Fruit fly (Drosophila melanogaster) whole organism, embryonic: ENCODE data around the gene sti.

Experiments
- Abd-B ChIP-seq: fragments of 200-800 bp; sonication (Bioruptor generic); optimal IDR thresholded peaks from 2 replicates; lab custom pipeline; 2018; ENCODE audit warnings: missing biosample characterization, mild to moderate bottlenecking, missing genetic modification characterization, moderate library complexity
- Antp ChIP-seq: fragments of 200-800 bp; sonication (Bioruptor generic); optimal IDR thresholded peaks from 3 replicates; lab custom pipeline; 2016; ENCODE audit warnings: missing biosample characterization, missing genetic modification characterization
- Awh ChIP-seq: fragments of 200-800 bp; sonication (Bioruptor generic); IDR thresholded peaks from 2 replicates; pipeline ENCODE4, ENCODE4 v1.3.6; 2022; ENCODE audit warnings: missing biosample characterization, missing genetic modification characterization
- CG10147 ChIP-seq: fragments of 200-800 bp; sonication (Bioruptor generic); optimal IDR thresholded peaks from 2 replicates; lab custom pipeline; 2019; ENCODE audit warnings: missing biosample characterization, mild to moderate bottlenecking, missing genetic modification characterization, moderate library complexity
- CG11093 ChIP-seq: fragments of 200-800 bp; sonication (Bioruptor generic); IDR thresholded peaks from 3 replicates; pipeline ENCODE4 v1.3.6; 2022; ENCODE audit warnings: missing biosample characterization, missing genetic modification characterization
- CG13424 ChIP-seq: fragments of 200-800 bp; sonication (Bioruptor generic); optimal IDR thresholded peaks from 2 replicates; lab custom pipeline; 2019; ENCODE audit warnings: missing biosample characterization, mild to moderate bottlenecking, missing genetic modification characterization, moderate library complexity
- CG15073 ChIP-seq: fragments of 200-800 bp; sonication (Bioruptor generic); optimal IDR thresholded peaks from 2 replicates; lab custom pipeline; 2016; ENCODE audit warnings: missing biosample characterization, missing genetic modification characterization
- CG2712 ChIP-seq: fragments of 200-800 bp; optimal IDR thresholded peaks from 3 replicates; lab custom pipeline; 2019; ENCODE audit warnings: missing biosample characterization, mild to moderate bottlenecking, missing genetic modification characterization, moderate library complexity
- CG2875 ChIP-seq: fragments of 200-800 bp; sonication (Bioruptor generic); optimal IDR thresholded peaks from 2 replicates; lab custom pipeline; 2017; ENCODE audit warnings: missing biosample characterization, mild to moderate bottlenecking, missing genetic modification characterization, missing genetic modification reagents
- CG30431 ChIP-seq: fragments of 200-800 bp; sonication (Bioruptor generic); optimal IDR thresholded peaks from 2 replicates; lab custom pipeline; 2017; ENCODE audit warnings: missing biosample characterization, missing genetic modification characterization
- CG31388 ChIP-seq: fragments of 200-800 bp; sonication (Bioruptor generic); optimal IDR thresholded peaks from 2 replicates; lab custom pipeline; 2016; ENCODE audit warnings: missing biosample characterization, missing genetic modification characterization
- CG31441 ChIP-seq: fragments of 200-800 bp; sonication (Bioruptor generic); IDR thresholded peaks from 2 replicates; pipeline ENCODE4 v1.3.6; 2022; ENCODE audit warnings: missing biosample characterization, missing genetic modification characterization
- CG3163 ChIP-seq: fragments of 200-800 bp; sonication (Bioruptor generic); optimal IDR thresholded peaks from 3 replicates; lab custom pipeline; 2016; ENCODE audit warnings: missing biosample characterization, missing genetic modification characterization
- CG3726 ChIP-seq: fragments of 200-800 bp; sonication (Bioruptor generic); IDR thresholded peaks from 3 replicates; pipeline ENCODE4, ENCODE4 v1.3.6; 2022; ENCODE audit warnings: missing biosample characterization, missing genetic modification characterization
- CG3838 ChIP-seq: fragments of 200-800 bp; sonication (Bioruptor generic); optimal IDR thresholded peaks from 3 replicates; lab custom pipeline; 2016; ENCODE audit warnings: missing biosample characterization, missing genetic modification characterization
- CG3847 ChIP-seq: fragments of 200-800 bp; sonication (Bioruptor generic); IDR thresholded peaks from 2 replicates; pipeline ENCODE4 v1.3.6; 2022; ENCODE audit warnings: missing biosample characterization, missing genetic modification characterization
- CG42726 ChIP-seq: fragments of 200-800 bp; sonication (Bioruptor generic); IDR thresholded peaks from 2 replicates; pipeline ENCODE4 v1.3.6; 2022; ENCODE audit warnings: missing biosample characterization, missing genetic modification characterization; ENCODE audit not compliant: partially characterized antibody
- CG4404 ChIP-seq: fragments of 200-800 bp; sonication (Bioruptor generic); IDR thresholded peaks from 2 replicates; pipeline ENCODE4 v1.3.6; 2022; ENCODE audit warnings: missing biosample characterization, missing genetic modification characterization
- CG4730 ChIP-seq: fragments of 200-800 bp; sonication (Bioruptor generic); IDR thresholded peaks from 2 replicates; pipeline ENCODE4 v1.3.6; 2022; ENCODE audit warnings: missing biosample characterization, missing genetic modification characterization
- CG6654 ChIP-seq: fragments of 200-800 bp; sonication (Bioruptor generic); optimal IDR thresholded peaks from 2 replicates; lab custom pipeline; 2017; ENCODE audit warnings: missing biosample characterization, mild to moderate bottlenecking, missing genetic modification characterization
- CG7357 ChIP-seq: fragments of 200-800 bp; sonication (Bioruptor generic); IDR thresholded peaks from 3 replicates; pipeline ENCODE4 v1.3.6; 2022; ENCODE audit warnings: missing biosample characterization, missing genetic modification characterization
- CG7372 ChIP-seq: fragments of 200-800 bp; sonication (Bioruptor generic); IDR thresholded peaks from 2 replicates; pipeline ENCODE4 v1.3.6; 2022; ENCODE audit warnings: missing biosample characterization, missing genetic modification characterization
- CG8359 ChIP-seq: fragments of 200-800 bp; sonication (Bioruptor generic); optimal IDR thresholded peaks from 2 replicates; lab custom pipeline; 2017; ENCODE audit warnings: missing biosample characterization, mild to moderate bottlenecking, missing genetic modification characterization, borderline replicate concordance
- CG8388 ChIP-seq: fragments of 200-800 bp; sonication (Bioruptor generic); optimal IDR thresholded peaks from 2 replicates; lab custom pipeline; 2019; ENCODE audit warnings: missing biosample characterization, mild to moderate bottlenecking, missing genetic modification characterization, moderate library complexity
- Chrac-16 ChIP-seq: fragments of 200-800 bp; sonication (Bioruptor generic); optimal IDR thresholded peaks from 3 replicates; lab custom pipeline; 2016; ENCODE audit warnings: missing biosample characterization, missing genetic modification characterization
- Dad ChIP-seq: fragments of 200-800 bp; sonication (Bioruptor generic); optimal IDR thresholded peaks from 3 replicates; lab custom pipeline; 2016; ENCODE audit warnings: missing biosample characterization, missing genetic modification characterization
- Dbx ChIP-seq: fragments of 200-800 bp; sonication (Bioruptor generic); IDR thresholded peaks from 3 replicates; pipeline ENCODE4 v1.3.6; 2022; ENCODE audit warnings: missing biosample characterization, missing genetic modification characterization
- Dip3 ChIP-seq: fragments of 200-800 bp; sonication (Bioruptor generic); optimal IDR thresholded peaks from 3 replicates; lab custom pipeline; 2016; ENCODE audit warnings: missing biosample characterization, missing genetic modification characterization
- Doc2 ChIP-seq: fragments of 200-800 bp; sonication (Bioruptor generic); IDR thresholded peaks from 2 replicates; pipeline ENCODE4 v1.3.6; 2022; ENCODE audit warnings: missing biosample characterization, missing genetic modification characterization
- E2f2 ChIP-seq: fragments of 200-800 bp; sonication (Bioruptor generic); IDR thresholded peaks from 2 replicates; pipeline ENCODE4 v1.3.6; 2022; ENCODE audit warnings: missing biosample characterization, missing genetic modification characterization
- Ets97D ChIP-seq: fragments of 200-800 bp; sonication (Bioruptor generic); optimal IDR thresholded peaks from 3 replicates; lab custom pipeline; 2016; ENCODE audit warnings: missing biosample characterization, missing genetic modification characterization
- Fer1 ChIP-seq: fragments of 200-800 bp; sonication (Bioruptor generic); optimal IDR thresholded peaks from 2 replicates; lab custom pipeline; 2017; ENCODE audit warnings: missing biosample characterization, mild to moderate bottlenecking, missing genetic modification characterization
- HLHmδ ChIP-seq: fragments of 200-800 bp; sonication (Bioruptor generic); optimal IDR thresholded peaks from 2 replicates; lab custom pipeline; 2018; ENCODE audit warnings: missing biosample characterization, mild to moderate bottlenecking, missing genetic modification characterization, moderate library complexity
- Hand ChIP-seq: fragments of 200-800 bp; sonication (Bioruptor generic); optimal IDR thresholded peaks from 2 replicates; lab custom pipeline; 2017; ENCODE audit warnings: mild to moderate bottlenecking, missing biosample characterization, missing genetic modification reagents, missing genetic modification characterization
- Mes4 ChIP-seq: fragments of 200-800 bp; sonication (Bioruptor generic); optimal IDR thresholded peaks from 2 replicates; lab custom pipeline; 2016; ENCODE audit warnings: missing biosample characterization, missing genetic modification characterization
- NFAT ChIP-seq: fragments of 200-800 bp; sonication (Bioruptor generic); IDR thresholded peaks from 2 replicates; pipeline ENCODE4 v1.3.6; 2022; ENCODE audit warnings: missing biosample characterization, missing genetic modification characterization
- abd-A ChIP-seq: fragments of 200-800 bp; sonication (Bioruptor generic); optimal IDR thresholded peaks from 3 replicates; lab custom pipeline; 2019; ENCODE audit warnings: missing biosample characterization, mild to moderate bottlenecking, missing genetic modification characterization, moderate library complexity
- ash1 ChIP-seq: fragments of 200-800 bp; sonication (Bioruptor generic); optimal IDR thresholded peaks from 2 replicates; lab custom pipeline; 2018; ENCODE audit warnings: missing biosample characterization, mild to moderate bottlenecking, missing genetic modification characterization
- dati ChIP-seq: fragments of 200-800 bp; sonication (Bioruptor generic); IDR thresholded peaks from 2 replicates; pipeline ENCODE4 v1.3.6; 2022; ENCODE audit warnings: missing biosample characterization, missing genetic modification characterization
- gcm2 ChIP-seq: fragments of 200-800 bp; sonication (Bioruptor generic); optimal IDR thresholded peaks from 2 replicates; lab custom pipeline; 2016; ENCODE audit warnings: missing biosample characterization, missing genetic modification characterization
- grn ChIP-seq: fragments of 200-800 bp; sonication (Bioruptor generic); optimal IDR thresholded peaks from 3 replicates; lab custom pipeline; 2017; ENCODE audit warnings: missing biosample characterization, missing genetic modification characterization
- kni ChIP-seq: fragments of 200-800 bp; sonication (Bioruptor generic); optimal IDR thresholded peaks from 3 replicates; lab custom pipeline; 2017; ENCODE audit warnings: mild to moderate bottlenecking, missing biosample characterization, missing genetic modification reagents, missing genetic modification characterization
- lilli ChIP-seq: fragments of 200-800 bp; sonication (Bioruptor generic); optimal IDR thresholded peaks from 3 replicates; lab custom pipeline; 2016; ENCODE audit warnings: missing biosample characterization, missing genetic modification characterization
- nerfin-2 ChIP-seq: fragments of 200-800 bp; sonication (Bioruptor generic); IDR thresholded peaks from 2 replicates; pipeline ENCODE4 v1.3.6; 2022; ENCODE audit warnings: missing biosample characterization, missing genetic modification characterization; ENCODE audit not compliant: partially characterized antibody
- p53 ChIP-seq: fragments of 200-800 bp; sonication (Bioruptor generic); optimal IDR thresholded peaks from 2 replicates; lab custom pipeline; 2016; ENCODE audit warnings: missing biosample characterization, missing genetic modification characterization
- pfk ChIP-seq: fragments of 200-800 bp; sonication (Bioruptor generic); optimal IDR thresholded peaks from 2 replicates; lab custom pipeline; 2018; ENCODE audit warnings: missing biosample characterization, mild to moderate bottlenecking, missing genetic modification characterization, moderate library complexity
- pros ChIP-seq: fragments of 200-800 bp; sonication (Bioruptor generic); optimal IDR thresholded peaks from 3 replicates; lab custom pipeline; 2019; ENCODE audit warnings: missing biosample characterization, mild to moderate bottlenecking, missing genetic modification characterization, moderate library complexity
- sob ChIP-seq: fragments of 200-800 bp; sonication (Bioruptor generic); IDR thresholded peaks from 2 replicates; pipeline ENCODE4 v1.3.6; 2022; ENCODE audit warnings: missing biosample characterization, missing genetic modification characterization
- ttk ChIP-seq: fragments of 200-800 bp; sonication (Bioruptor generic); IDR thresholded peaks from 2 replicates; pipeline ENCODE4 v2.1.2; 2022; ENCODE audit warnings: missing biosample characterization, missing genetic modification characterization
- tup ChIP-seq: fragments of 200-800 bp; sonication (Bioruptor generic); optimal IDR thresholded peaks from 2 replicates; lab custom pipeline; 2016; ENCODE audit warnings: missing biosample characterization, mild to moderate bottlenecking, missing genetic modification characterization, moderate library complexity
- vfl ChIP-seq: fragments of 200-800 bp; sonication (Bioruptor generic); optimal IDR thresholded peaks from 2 replicates; lab custom pipeline; 2016; ENCODE audit warnings: missing biosample characterization, missing genetic modification characterization
- wdn ChIP-seq: fragments of 200-800 bp; sonication (Bioruptor generic); IDR thresholded peaks from 2 replicates; pipeline ENCODE4 v1.3.6; 2022; ENCODE audit warnings: missing biosample characterization, missing genetic modification characterization

sti gene

dm6 chr3L:12523941-12524340 lies 9.3 kb upstream of the sti start, which contains the start of the genes ver and Gcn5 (continued):
- TF ChIP-seq Mes4 (GFP tag; lab: Kevin White, UChicago), result peak; percentile 54
- no peak for TF ChIP-seq ash1 (GFP tag; lab: Kevin White, UChicago)
- peak; percentile 85 for TF ChIP-seq CG7357
- peak; percentile 59 for TF ChIP-seq gcm2 (GFP tag; lab: Kevin White, UChicago)
- TF ChIP-seq Fer1 (GFP tag; lab: Kevin White, UChicago), result peak; percentile 89
- no peak for TF ChIP-seq grn (GFP tag; lab: Kevin White, UChicago)
- TF ChIP-seq pros (GFP tag; lab: Kevin White, UChicago), result no peak
- peak; percentile 83; the same call in 2 of the 3 replicates for TF ChIP-seq CG3726 (GFP tag; lab: Robert Waterston, UW)
- TF ChIP-seq Antp (GFP tag; lab: Kevin White, UChicago), result peak; percentile 79
- TF ChIP-seq CG3847 (GFP tag; lab: Robert Waterston, UW), result peak; percentile 91
- peak; percentile 27 for TF ChIP-seq p53 (GFP tag; lab: Kevin White, UChicago)
- peak; percentile 82 for TF ChIP-seq E2f2 (GFP tag; lab: Robert Waterston, UW)
- TF ChIP-seq wdn (GFP tag; lab: Robert Waterston, UW), result peak; percentile 82
- TF ChIP-seq CG7372, result peak; percentile 94
- peak; percentile 90 for TF ChIP-seq CG10147
- peak; percentile 87 for TF ChIP-seq CG4404 (GFP tag; lab: Robert Waterston, UW)
- peak; percentile 92 for TF ChIP-seq CG2712 (tag; lab: Kevin White, UChicago)
- TF ChIP-seq Ets97D (GFP tag; lab: Kevin White, UChicago), result peak; percentile 85
- no peak for TF ChIP-seq nerfin-2 (GFP tag; lab: Robert Waterston, UW)
- peak; percentile 53; the same call in 1 of the 2 replicates for TF ChIP-seq Doc2 (GFP tag; lab: Robert Waterston, UW)
- no peak for TF ChIP-seq HLHmδ (GFP tag; lab: Kevin White, UChicago)
- TF ChIP-seq Hand (GFP tag; lab: Kevin White, UChicago), result peak; percentile 70
- TF ChIP-seq NFAT, result peak; percentile 91
- TF ChIP-seq Dad, result peak; percentile 81
- TF ChIP-seq dati (GFP tag; lab: Robert Waterston, UW), result peak; percentile 79
- TF ChIP-seq CG4730 (GFP tag; lab: Robert Waterston, UW), result peak; percentile 91
- peak; percentile 28 for TF ChIP-seq pfk (GFP tag; lab: Kevin White, UChicago)
- TF ChIP-seq CG13424, result peak; percentile 92
- TF ChIP-seq lilli (GFP tag; lab: Kevin White, UChicago), result peak; percentile 95
- TF ChIP-seq Chrac-16, result peak; percentile 86
- TF ChIP-seq CG30431 (GFP tag; lab: Kevin White, UChicago), result peak; percentile 86
- TF ChIP-seq CG31388 (GFP tag; lab: Kevin White, UChicago), result peak; percentile 80
- TF ChIP-seq vfl (GFP tag; lab: Kevin White, UChicago), result peak; percentile 82
- peak; percentile 75 for TF ChIP-seq CG6654
- peak; percentile 81 for TF ChIP-seq tup (GFP tag; lab: Kevin White, UChicago)
- TF ChIP-seq Dip3, result peak; percentile 89
- peak; percentile 95 for TF ChIP-seq CG31441 (GFP tag; lab: Robert Waterston, UW)
- TF ChIP-seq CG11093 (GFP tag; lab: Robert Waterston, UW), result peak; percentile 89
- peak; percentile 20 for TF ChIP-seq CG15073 (GFP tag; lab: Kevin White, UChicago)
- TF ChIP-seq CG8388 (GFP tag; lab: Kevin White, UChicago), result peak; percentile 79
- TF ChIP-seq CG2875 (GFP tag; lab: Kevin White, UChicago), result peak; percentile 79
- TF ChIP-seq CG3163 (GFP tag; lab: Kevin White, UChicago), result peak; percentile 51
- peak; percentile 70 for TF ChIP-seq CG3838 (GFP tag; lab: Kevin White, UChicago)
- TF ChIP-seq Abd-B, result peak; percentile 90
- TF ChIP-seq sob (GFP tag; lab: Robert Waterston, UW), result peak; percentile 94
- TF ChIP-seq Dbx, result peak; percentile 94
- no peak for TF ChIP-seq CG42726
- TF ChIP-seq kni, result no peak
- no peak for TF ChIP-seq abd-A (tag; lab: Kevin White, UChicago)
- peak; percentile 60 for TF ChIP-seq CG8359 (GFP tag; lab: Kevin White, UChicago)
- peak; percentile 90 for TF ChIP-seq ttk (GFP tag; lab: Robert Waterston, UW)
- peak; percentile 93 for TF ChIP-seq Awh
